Worm (Caenorhabditis elegans): ENCODE data around the gene F14D7.3.
"Not testable (repeated sequence)": the region's sequence is repeated elsewhere in the genome, so short reads cannot be mapped to it uniquely, and the experiment has no call there.

- TF ChIP-seq ama-1 (optimal IDR thresholded peaks at IDR 0.05); tra-4 (tag; optimal IDR thresholded peaks at IDR 0.05); ets-7 (tag; optimal IDR thresholded peaks at IDR 0.05); hnd-1 (tag; optimal IDR thresholded peaks at IDR 0.05); scrt-1 (GFP tag; IDR thresholded peaks at IDR 0.05): not testable (repeated sequence)
Observed at ce11 chrV:14274268-14274667, 22.3 kb upstream of the F14D7.3 start, which contains the start of gene F40G12.7.
